Worm (Caenorhabditis elegans): ENCODE data around the gene srh-184.

Gene srh-184

DNA sequence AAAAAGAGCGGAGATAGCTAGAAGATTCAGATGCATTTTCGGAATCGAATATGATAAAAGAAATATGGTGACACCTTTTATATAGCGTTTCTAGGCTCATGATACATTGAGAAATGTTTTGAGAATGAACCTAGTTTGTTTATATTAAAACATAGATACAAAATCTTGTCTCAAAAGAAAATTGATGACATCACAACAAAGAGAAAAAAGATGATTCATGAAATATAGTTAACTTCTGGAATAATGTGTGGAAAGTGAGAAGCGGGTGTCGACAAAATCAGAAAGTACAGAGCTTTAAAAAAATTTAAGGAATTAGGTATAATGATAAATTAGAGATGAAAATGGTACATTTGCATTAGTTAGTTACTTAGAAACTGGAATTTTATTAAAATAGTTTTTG lies 5.2 kb downstream of the srh-184 start, which contains the start of gene D1054.10:
TSS of gene D1054.10 (minus strand) at position 101 of the 400 bp plus-strand sequence.
- TF ChIP-seq ref-1 (GFP tag; conservative IDR thresholded peaks at IDR 0.05) (no peak), tab-1 (GFP tag; IDR thresholded peaks at IDR 0.05) (no peak), ztf-29 (GFP tag; IDR thresholded peaks at IDR 0.05) (no peak), flt-1 (GFP tag; IDR thresholded peaks at IDR 0.05) (no peak), med-1 (GFP tag; optimal IDR thresholded peaks at IDR 0.05; ENCODE audit: insufficient read depth) (no peak), klf-2 (GFP tag; conservative IDR thresholded peaks at IDR 0.05) (no peak), cog-1 (tag; optimal IDR thresholded peaks at IDR 0.05) (no peak), T22C8.4 (GFP tag; IDR thresholded peaks at IDR 0.05) (no peak), ztf-23 (GFP tag; IDR thresholded peaks at IDR 0.05) (no peak)

DNA sequence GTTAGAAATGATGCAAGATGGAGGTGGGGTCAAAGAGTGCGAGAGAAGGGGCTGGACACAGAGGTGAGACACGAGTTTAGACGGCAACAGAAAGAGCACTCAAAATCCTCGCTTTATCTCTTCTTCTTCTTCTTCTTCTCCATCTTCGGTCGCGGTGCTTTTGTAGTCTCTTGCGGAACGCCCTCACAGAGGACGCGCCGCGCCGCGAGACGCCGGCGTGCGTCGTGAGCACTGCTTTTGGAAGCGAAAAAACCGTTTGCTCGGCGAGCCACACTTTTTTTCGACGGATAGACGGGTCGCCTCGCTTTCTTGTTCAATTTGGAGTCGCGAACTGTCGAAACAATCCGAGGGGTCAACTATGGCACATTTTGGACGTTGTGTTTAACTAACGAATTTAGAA lies 7.1 kb downstream of the srh-184 start, which contains the start of gene D1054.9:
TSS of gene D1054.9 (minus strand) at position 137 of the 400 bp plus-strand sequence.
- TF ChIP-seq T22C8.4 (GFP tag; IDR thresholded peaks at IDR 0.05) (no peak), ztf-23 (GFP tag; IDR thresholded peaks at IDR 0.05) (no peak), ref-1 (GFP tag; conservative IDR thresholded peaks at IDR 0.05) (no peak), klf-2 (GFP tag; conservative IDR thresholded peaks at IDR 0.05) (no peak), flt-1 (GFP tag; IDR thresholded peaks at IDR 0.05) (no peak), med-1 (GFP tag; optimal IDR thresholded peaks at IDR 0.05; ENCODE audit: insufficient read depth) (no peak), tab-1 (GFP tag; IDR thresholded peaks at IDR 0.05) (no peak), ztf-29 (GFP tag; IDR thresholded peaks at IDR 0.05) (no peak), cog-1 (tag; optimal IDR thresholded peaks at IDR 0.05) (no peak)

DNA sequence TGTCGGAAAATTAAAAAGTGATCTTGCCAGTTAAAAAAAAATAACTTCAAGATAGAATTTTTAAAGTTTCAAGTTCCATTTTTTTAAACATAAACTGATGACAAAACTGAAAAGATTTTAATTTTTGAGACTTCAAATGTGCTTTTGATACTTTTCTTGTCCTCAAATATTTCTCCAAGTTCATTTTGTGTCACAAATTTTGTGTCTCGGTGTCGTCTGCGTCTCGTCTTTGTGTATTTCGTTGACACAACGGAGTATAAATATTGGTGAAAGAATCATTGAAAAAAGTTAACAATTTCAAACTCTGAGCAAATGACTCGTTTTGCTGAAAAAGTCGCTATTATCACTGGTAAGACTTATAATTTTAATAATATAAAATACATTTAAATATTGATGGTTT lies 14.0 kb downstream of the srh-184 start, which contains the start of gene D1054.8:
TSS of gene D1054.8 (plus strand) at position 301 of the 400 bp plus-strand sequence.
- no peak for TF ChIP-seq ref-1 (GFP tag; conservative IDR thresholded peaks at IDR 0.05)
- TF ChIP-seq cog-1 (tag; optimal IDR thresholded peaks at IDR 0.05): no peak
- no peak for TF ChIP-seq flt-1 (GFP tag; IDR thresholded peaks at IDR 0.05)
- TF ChIP-seq klf-2 (GFP tag; conservative IDR thresholded peaks at IDR 0.05): no peak
- no peak for TF ChIP-seq ztf-23 (GFP tag; IDR thresholded peaks at IDR 0.05)
- no peak for TF ChIP-seq T22C8.4 (GFP tag; IDR thresholded peaks at IDR 0.05)
- TF ChIP-seq tab-1 (GFP tag; IDR thresholded peaks at IDR 0.05): no peak
- TF ChIP-seq med-1 (GFP tag; optimal IDR thresholded peaks at IDR 0.05; ENCODE audit: insufficient read depth): no peak
- no peak for TF ChIP-seq ztf-29 (GFP tag; IDR thresholded peaks at IDR 0.05)

DNA sequence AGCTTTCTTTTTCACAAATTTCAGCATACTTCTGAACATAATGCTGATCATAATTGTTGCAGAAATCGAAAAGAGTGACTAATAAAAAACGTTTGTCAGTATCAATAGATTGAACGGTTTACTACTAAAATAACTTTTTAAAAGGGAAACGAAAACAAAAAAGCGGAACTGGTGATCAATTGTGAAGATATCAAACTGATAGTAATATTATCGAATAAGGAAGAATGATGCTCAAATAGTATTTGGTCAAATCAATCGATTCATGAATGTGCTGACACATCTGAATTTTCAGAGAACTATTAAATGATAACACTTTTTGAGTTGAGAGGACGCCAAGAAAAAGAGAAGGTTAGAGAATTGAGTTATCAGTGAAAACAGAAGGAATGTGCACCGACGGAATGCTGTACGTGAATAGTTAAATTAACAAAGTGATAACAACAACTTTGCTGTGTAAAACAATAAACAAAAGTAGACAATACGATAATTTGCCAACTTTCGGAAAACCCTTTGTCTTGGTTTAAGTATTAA lies 21.4 kb downstream of the srh-184 start, which contains the start of gene D1054.5:
TSS of gene D1054.5 (minus strand) at position 51 of the 528 bp plus-strand sequence.
- TF ChIP-seq klf-2 (GFP tag; conservative IDR thresholded peaks at IDR 0.05) (no peak), T22C8.4 (GFP tag; IDR thresholded peaks at IDR 0.05) (no peak), cog-1 (tag; optimal IDR thresholded peaks at IDR 0.05) (no peak), ref-1 (GFP tag; conservative IDR thresholded peaks at IDR 0.05) (no peak), ztf-23 (GFP tag; IDR thresholded peaks at IDR 0.05) (no peak), med-1 (GFP tag; optimal IDR thresholded peaks at IDR 0.05; ENCODE audit: insufficient read depth) (no peak), ztf-29 (GFP tag; IDR thresholded peaks at IDR 0.05) (no peak), tab-1 (GFP tag; IDR thresholded peaks at IDR 0.05) (no peak), flt-1 (GFP tag; IDR thresholded peaks at IDR 0.05) (no peak)

ce11 chrV:10773216-10773615 lies 24.8 kb downstream of the srh-184 start:
- TF ChIP-seq ztf-29 (GFP tag; IDR thresholded peaks at IDR 0.05): no peak
- no peak for TF ChIP-seq cog-1 (tag; optimal IDR thresholded peaks at IDR 0.05)
- TF ChIP-seq klf-2 (GFP tag; conservative IDR thresholded peaks at IDR 0.05): no peak
- TF ChIP-seq med-1 (GFP tag; optimal IDR thresholded peaks at IDR 0.05; ENCODE audit: insufficient read depth): no peak
- TF ChIP-seq flt-1 (GFP tag; IDR thresholded peaks at IDR 0.05): no peak
- no peak for TF ChIP-seq ref-1 (GFP tag; conservative IDR thresholded peaks at IDR 0.05)
- TF ChIP-seq tab-1 (GFP tag; IDR thresholded peaks at IDR 0.05): no peak
- TF ChIP-seq ztf-23 (GFP tag; IDR thresholded peaks at IDR 0.05): no peak
- no peak for TF ChIP-seq T22C8.4 (GFP tag; IDR thresholded peaks at IDR 0.05)

DNA sequence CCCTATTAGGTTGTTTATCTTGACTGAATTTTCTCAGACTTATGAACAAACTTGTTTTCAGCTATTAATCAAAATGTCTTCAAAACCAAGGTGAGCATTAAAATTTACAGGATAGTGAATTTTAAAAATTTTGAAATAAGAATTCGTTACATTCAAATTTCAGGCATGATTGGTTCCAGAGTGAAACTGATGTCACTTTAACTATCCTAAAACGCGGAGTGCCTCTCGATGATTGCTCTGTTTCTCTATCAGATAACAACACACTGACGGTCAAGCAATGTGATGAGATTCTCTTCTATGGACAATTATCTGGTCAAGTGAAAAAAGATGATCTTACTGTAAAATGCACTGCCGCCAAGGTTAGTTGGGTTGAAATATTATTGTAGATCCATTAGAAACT lies 26.6 kb downstream of the srh-184 start, which contains the start of gene D1054.3:
TSS of gene D1054.3 (plus strand) at position 62 of the 400 bp plus-strand sequence.
- TF ChIP-seq T22C8.4 (GFP tag; IDR thresholded peaks at IDR 0.05) (no peak), med-1 (GFP tag; optimal IDR thresholded peaks at IDR 0.05; ENCODE audit: insufficient read depth) (no peak), cog-1 (tag; optimal IDR thresholded peaks at IDR 0.05) (no peak), ztf-23 (GFP tag; IDR thresholded peaks at IDR 0.05) (no peak), ref-1 (GFP tag; conservative IDR thresholded peaks at IDR 0.05) (no peak), klf-2 (GFP tag; conservative IDR thresholded peaks at IDR 0.05) (no peak), tab-1 (GFP tag; IDR thresholded peaks at IDR 0.05) (no peak), ztf-29 (GFP tag; IDR thresholded peaks at IDR 0.05) (no peak), flt-1 (GFP tag; IDR thresholded peaks at IDR 0.05) (no peak)

DNA sequence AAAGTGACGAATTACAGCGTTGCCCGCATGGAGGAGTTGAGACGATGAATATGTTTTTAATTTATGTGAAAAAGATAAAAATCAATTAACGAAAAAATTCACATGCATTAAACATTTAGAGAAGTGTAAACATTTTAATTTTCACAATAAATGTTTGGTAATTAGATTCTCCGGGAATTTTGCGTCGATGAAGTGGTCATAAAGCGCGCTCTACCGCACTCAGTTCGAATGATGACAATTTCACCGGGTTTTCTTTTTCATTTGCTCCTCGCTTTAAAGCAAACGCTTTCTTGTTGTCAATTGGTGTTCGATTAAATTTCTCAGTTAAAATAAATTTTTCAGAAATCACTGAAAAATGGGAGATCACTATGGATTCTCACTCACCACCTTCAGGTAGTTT lies 28.0 kb downstream of the srh-184 start, which contains the start of the genes D1054.1 and pas-2:
TSS of gene D1054.1 (minus strand) at position 192 of the 400 bp plus-strand sequence.
TSS of gene pas-2 (plus strand) at position 343 of the 400 bp plus-strand sequence.
- TF ChIP-seq flt-1 (GFP tag; IDR thresholded peaks at IDR 0.05) (no peak), med-1 (GFP tag; optimal IDR thresholded peaks at IDR 0.05; ENCODE audit: insufficient read depth) (no peak)

DNA sequence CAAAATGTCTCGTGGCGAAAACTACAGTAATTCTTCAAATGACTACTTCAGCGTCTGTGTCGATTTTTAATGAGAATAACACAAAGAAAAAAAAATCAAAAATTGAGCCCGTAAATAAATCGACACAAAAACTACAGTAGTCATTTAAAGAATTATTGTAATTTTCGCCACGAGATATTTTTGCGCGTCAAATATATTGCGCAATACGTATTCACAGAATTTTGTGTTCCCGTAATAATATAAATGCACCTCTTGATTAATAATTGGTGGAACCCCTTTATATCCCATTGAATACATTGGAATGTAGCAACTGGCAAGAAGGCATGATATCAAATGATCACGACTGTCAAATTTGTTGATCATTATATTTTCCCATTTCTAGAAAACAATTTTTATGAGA lies 29.1 kb downstream of the srh-184 start:
- TF ChIP-seq ztf-23 (GFP tag; IDR thresholded peaks at IDR 0.05) (no peak), klf-2 (GFP tag; conservative IDR thresholded peaks at IDR 0.05) (no peak), ref-1 (GFP tag; conservative IDR thresholded peaks at IDR 0.05) (no peak), flt-1 (GFP tag; IDR thresholded peaks at IDR 0.05) (no peak), med-1 (GFP tag; optimal IDR thresholded peaks at IDR 0.05; ENCODE audit: insufficient read depth) (no peak), tab-1 (GFP tag; IDR thresholded peaks at IDR 0.05) (no peak), T22C8.4 (GFP tag; IDR thresholded peaks at IDR 0.05) (no peak), cog-1 (tag; optimal IDR thresholded peaks at IDR 0.05) (no peak), ztf-29 (GFP tag; IDR thresholded peaks at IDR 0.05) (no peak)

DNA sequence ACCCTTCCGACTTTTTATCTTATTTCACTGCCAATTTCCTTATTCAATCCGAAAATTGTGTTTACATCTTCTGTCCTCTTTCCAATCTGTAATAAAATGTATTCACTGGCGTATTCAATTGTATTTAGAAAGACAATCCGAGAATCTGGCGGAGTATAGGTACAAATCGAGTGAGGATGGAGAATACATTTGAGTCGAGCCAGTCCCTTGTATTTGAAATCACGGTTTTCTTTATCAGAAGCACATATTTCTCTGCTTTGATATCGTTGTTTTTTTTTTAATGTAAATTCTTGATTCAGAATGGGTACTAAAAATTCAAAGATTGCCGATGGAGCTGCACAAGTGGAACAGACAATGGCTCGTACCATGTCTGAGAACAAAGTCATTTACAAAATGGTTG lies 33.9 kb downstream of the srh-184 start, which contains the start of gene ocr-1:
TSS of gene ocr-1 (plus strand) at position 301 of the 400 bp plus-strand sequence.
- TF ChIP-seq ref-1 (GFP tag; conservative IDR thresholded peaks at IDR 0.05) (no peak), cog-1 (tag; optimal IDR thresholded peaks at IDR 0.05) (no peak), tab-1 (GFP tag; IDR thresholded peaks at IDR 0.05) (no peak), flt-1 (GFP tag; IDR thresholded peaks at IDR 0.05) (no peak), ztf-29 (GFP tag; IDR thresholded peaks at IDR 0.05) (no peak), med-1 (GFP tag; optimal IDR thresholded peaks at IDR 0.05; ENCODE audit: insufficient read depth) (no peak), T22C8.4 (GFP tag; IDR thresholded peaks at IDR 0.05) (no peak), klf-2 (GFP tag; conservative IDR thresholded peaks at IDR 0.05) (no peak), ztf-23 (GFP tag; IDR thresholded peaks at IDR 0.05) (no peak)

All from whole organism, midembryonic.